Worm (Caenorhabditis elegans) whole organism, L2 larva: ENCODE data around the gene T07E3.2.

ENCODE experiments used
- R02D3.7 ChIP-seq: fragments of 150-350 bp; optimal IDR thresholded peaks from 2 replicates; lab custom pipeline; 2014; ENCODE audit warnings: missing biosample characterization, missing genetic modification characterization
- aly-2 ChIP-seq: fragments of 150-350 bp; optimal IDR thresholded peaks from 2 replicates; lab custom pipeline; 2014; ENCODE audit warnings: missing biosample characterization, missing genetic modification characterization
- blmp-1 ChIP-seq: sonication (generic microtip); optimal IDR thresholded peaks from 2 replicates; lab custom pipeline; 2017; ENCODE audit warnings: missing genetic modification characterization, mild to moderate bottlenecking, missing compliant biosample characterization, antibody characterized with exemption, moderate library complexity; ENCODE audit not compliant: insufficient read depth
- elt-1 ChIP-seq: fragments of 150-350 bp; optimal IDR thresholded peaks from 2 replicates; lab custom pipeline; 2014; ENCODE audit warnings: missing biosample characterization, missing genetic modification characterization
- elt-3 ChIP-seq: sonication (generic microtip); optimal IDR thresholded peaks from 2 replicates; lab custom pipeline; 2017; ENCODE audit warnings: missing biosample characterization, missing genetic modification characterization
- lin-39 ChIP-seq: fragments of 150-350 bp; optimal IDR thresholded peaks from 2 replicates; lab custom pipeline; 2014; ENCODE audit warnings: missing biosample characterization, missing genetic modification reagents, missing genetic modification characterization
- nhr-25 ChIP-seq: fragments of 150-350 bp; sonication (generic microtip); optimal IDR thresholded peaks from 3 replicates; lab custom pipeline; 2014; ENCODE audit warnings: missing biosample characterization, missing genetic modification characterization
- nhr-77 ChIP-seq: fragments of 150-350 bp; optimal IDR thresholded peaks from 2 replicates; lab custom pipeline; 2014; ENCODE audit warnings: missing biosample characterization, missing genetic modification characterization
- peb-1 ChIP-seq: fragments of 150-350 bp; optimal IDR thresholded peaks from 2 replicates; lab custom pipeline; 2014; ENCODE audit warnings: missing biosample characterization, missing genetic modification characterization
- snpc-4 ChIP-seq: fragments of 150-350 bp; optimal IDR thresholded peaks from 2 replicates; lab custom pipeline; 2014; ENCODE audit warnings: missing biosample characterization, missing genetic modification characterization
- unc-62 ChIP-seq: fragments of 150-350 bp; optimal IDR thresholded peaks from 2 replicates; lab custom pipeline; 2014; ENCODE audit warnings: missing biosample characterization, missing genetic modification reagents, missing genetic modification characterization
- ztf-4 ChIP-seq: fragments of 150-350 bp; optimal IDR thresholded peaks from 2 replicates; lab custom pipeline; 2014; ENCODE audit warnings: missing biosample characterization, missing genetic modification characterization

DNA sequence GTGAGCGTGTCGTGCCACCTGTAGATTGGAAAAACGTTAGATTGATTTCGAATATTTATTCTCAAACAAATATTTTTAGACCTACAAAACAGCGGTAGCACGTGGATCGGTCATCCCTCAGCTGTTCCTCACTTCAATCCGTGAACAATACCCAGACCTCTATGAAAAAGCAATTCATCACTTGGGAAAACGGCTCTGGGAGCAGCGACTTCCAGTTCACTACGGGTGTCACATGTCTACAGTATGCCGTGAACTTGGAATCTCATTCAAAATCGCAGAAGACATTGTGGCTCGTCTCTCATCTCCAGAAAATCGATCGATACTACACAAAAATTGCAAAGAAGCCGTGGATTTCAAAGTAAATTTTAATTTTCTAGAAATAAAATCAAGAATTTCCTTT, 2.0 kb upstream of the T07E3.2 start:
- TF ChIP-seq unc-62 (GFP tag; lab: Kevin White, UChicago) (no peak), nhr-77 (tag; lab: Kevin White, UChicago) (no peak), elt-3 (tag; lab: Kevin White, UChicago) (no peak), elt-1 (no peak), nhr-25 (tag; lab: Kevin White, UChicago) (no peak), aly-2 (no peak), R02D3.7 (tag; lab: Kevin White, UChicago) (no peak), lin-39 (tag; lab: Kevin White, UChicago) (no peak), peb-1 (tag; lab: Kevin White, UChicago) (no peak), snpc-4 (no peak), ztf-4 (no peak), blmp-1 (tag; lab: Kevin White, UChicago) (no peak)
